Fruit fly (Drosophila melanogaster): ENCODE measurements around the gene COX5A.

The COX5A gene

DNA sequence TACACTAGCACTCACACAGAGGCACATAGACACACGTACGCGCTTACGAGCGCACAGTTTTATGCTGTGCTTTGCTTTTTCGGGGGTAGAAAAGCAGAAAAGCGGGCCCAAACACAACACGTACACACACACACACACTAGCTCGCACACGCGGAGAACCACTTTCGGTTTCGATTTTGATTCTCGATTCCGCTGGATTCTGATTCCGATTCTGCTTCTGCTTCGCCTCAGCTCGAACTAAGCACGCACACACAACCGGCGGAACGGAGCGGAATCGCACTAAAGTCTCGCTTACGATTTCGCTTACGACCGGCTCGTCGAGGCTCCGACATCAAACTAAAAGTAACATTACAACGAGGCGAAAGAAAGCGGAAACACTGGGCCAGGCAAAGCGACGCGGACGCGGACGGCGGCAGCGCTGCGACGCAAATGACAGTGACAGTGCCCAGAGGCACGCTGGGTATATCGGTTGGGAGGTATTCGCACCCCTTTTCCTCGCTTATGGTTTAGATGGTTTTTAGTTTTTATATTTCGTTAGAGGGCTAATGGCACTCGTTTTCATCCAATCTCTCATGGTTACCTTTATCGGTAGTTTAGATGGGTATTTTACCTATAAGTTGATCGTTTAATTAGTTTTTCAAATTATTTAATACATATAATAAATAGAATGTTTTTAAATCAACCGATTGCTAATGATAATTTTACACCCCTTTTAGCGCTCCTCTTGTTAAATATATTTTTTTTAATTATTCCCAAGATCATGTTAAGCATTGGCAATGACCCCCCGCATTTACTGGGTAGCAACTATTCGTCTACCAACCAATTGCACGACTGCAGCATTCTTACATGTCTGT, 40.9 kb upstream of the COX5A start (continued):
- TF ChIP-seq NFAT (GFP tag; IDR thresholded peaks at IDR 0.05) (peak; percentile 25; the same call in 1 of the 2 replicates), Chrac-16 (GFP tag; optimal IDR thresholded peaks at IDR 0.05) (peak; percentile 60), Atf3 (GFP tag; optimal IDR thresholded peaks at IDR 0.05) (no peak)

DNA sequence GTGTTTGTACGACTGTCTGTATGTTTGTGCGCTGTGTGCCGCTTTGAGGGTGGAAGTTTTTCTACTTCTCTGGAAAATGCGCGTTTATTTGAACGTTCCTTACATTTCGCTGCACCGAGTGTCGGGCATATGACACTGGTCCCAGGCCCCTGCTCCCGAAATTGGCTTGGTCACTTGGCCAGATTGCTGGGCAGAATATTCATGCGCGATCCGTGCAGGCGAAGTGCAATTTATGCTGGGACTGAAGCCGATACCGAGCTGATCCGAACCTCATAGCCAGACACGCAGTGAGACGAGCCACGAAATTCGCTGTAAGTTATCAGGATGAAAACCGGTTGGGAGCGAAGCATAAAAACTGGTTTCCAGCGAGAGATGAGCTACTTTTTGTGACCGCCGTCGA, 40.3 kb upstream of the COX5A start:
- no peak for TF ChIP-seq E2f1 (GFP tag; IDR thresholded peaks at IDR 0.05)
- peak; percentile 69 for TF ChIP-seq Ets65A (GFP tag)
- TF ChIP-seq CG15479 (GFP tag; optimal IDR thresholded peaks at IDR 0.05), result peak; percentile 98
- TF ChIP-seq ci (GFP tag; IDR thresholded peaks at IDR 0.05), result peak; percentile 83
- TF ChIP-seq CG16779 (GFP tag; IDR thresholded peaks at IDR 0.05), result 0 out of 2 replicates have a peak, but pooled peaks have one; percentile 35
- peak; percentile 21; the same call in 1 of the 2 replicates for TF ChIP-seq CG14441 (GFP tag; IDR thresholded peaks at IDR 0.05)
- TF ChIP-seq pros (GFP tag; optimal IDR thresholded peaks at IDR 0.05), result peak; percentile 64
- TF ChIP-seq gce (GFP tag; IDR thresholded peaks at IDR 0.05), result peak; percentile 19; the same call in 1 of the 3 replicates
- peak; percentile 57; the same call in 1 of the 2 replicates for TF ChIP-seq Drgx (GFP tag; IDR thresholded peaks at IDR 0.05)
- TF ChIP-seq E2f2 (GFP tag; IDR thresholded peaks at IDR 0.05), result 0 out of 2 replicates have a peak, but pooled peaks have one; percentile 6
- TF ChIP-seq CG4730 (GFP tag; IDR thresholded peaks at IDR 0.05), result 0 out of 2 replicates have a peak, but pooled peaks have one; percentile 5
- TF ChIP-seq ara (GFP tag; IDR thresholded peaks at IDR 0.05), result 0 out of 2 replicates have a peak, but pooled peaks have one; percentile 19
- TF ChIP-seq otp (GFP tag; IDR thresholded peaks at IDR 0.05), result 0 out of 3 replicates have a peak, but pooled peaks have one; percentile 5
- no peak for TF ChIP-seq Doc2 (GFP tag; IDR thresholded peaks at IDR 0.05)
- no peak for TF ChIP-seq ken (GFP tag; IDR thresholded peaks at IDR 0.05)
- TF ChIP-seq Rfx (GFP tag; IDR thresholded peaks at IDR 0.05), result no peak
- 0 out of 2 replicates have a peak, but pooled peaks have one; percentile 14 for TF ChIP-seq CG10959 (GFP tag; IDR thresholded peaks at IDR 0.05)
- no peak for TF ChIP-seq CG17912 (GFP tag; optimal IDR thresholded peaks at IDR 0.05)
- peak; percentile 48; the same call in 1 of the 2 replicates for TF ChIP-seq ttk (GFP tag; IDR thresholded peaks at IDR 0.05)
- TF ChIP-seq amos (GFP tag; IDR thresholded peaks at IDR 0.05; ENCODE audit: partially characterized antibody), result peak; percentile 25; the same call in 1 of the 2 replicates
- no peak for TF ChIP-seq prd (optimal IDR thresholded peaks at IDR 0.05)
- TF ChIP-seq prd (GFP tag; IDR thresholded peaks at IDR 0.05), result peak; percentile 26; the same call in 1 of the 3 replicates
- TF ChIP-seq HLH3B (GFP tag; IDR thresholded peaks at IDR 0.05), result peak; percentile 53
- peak; percentile 40; the same call in 1 of the 3 replicates for TF ChIP-seq CG34422 (GFP tag; IDR thresholded peaks at IDR 0.05)
- TF ChIP-seq CG8290 (GFP tag; optimal IDR thresholded peaks at IDR 0.05), result no peak
- peak in 1 of 2 experiments; percentile 56 for TF ChIP-seq CG8290 (tag; optimal IDR thresholded peaks at IDR 0.05)
- TF ChIP-seq ranshi (GFP tag; IDR thresholded peaks at IDR 0.05), result peak; percentile 53
- peak; percentile 36 for TF ChIP-seq Bgb (GFP tag; IDR thresholded peaks at IDR 0.05; ENCODE audit: partially characterized antibody)
- TF ChIP-seq Oaz (GFP tag; IDR thresholded peaks at IDR 0.05), result no peak
- no peak for TF ChIP-seq CG2202 (tag; optimal IDR thresholded peaks at IDR 0.05)
- TF ChIP-seq sna (GFP tag; IDR thresholded peaks at IDR 0.05; ENCODE audit: partially characterized antibody), result 0 out of 2 replicates have a peak, but pooled peaks have one; percentile 20
- TF ChIP-seq D (optimal IDR thresholded peaks at IDR 0.05), result peak; percentile 88
- TF ChIP-seq D (GFP tag; optimal IDR thresholded peaks at IDR 0.05), result no peak
- peak; percentile 34; the same call in 1 of the 3 replicates for TF ChIP-seq Opbp (GFP tag; IDR thresholded peaks at IDR 0.05; ENCODE audit: partially characterized antibody)
- no peak for TF ChIP-seq BEAF-32 (GFP tag; optimal IDR thresholded peaks at IDR 0.05)
- TF ChIP-seq bbx (GFP tag; IDR thresholded peaks at IDR 0.05; ENCODE audit: partially characterized antibody), result 0 out of 2 replicates have a peak, but pooled peaks have one; percentile 20
- TF ChIP-seq slbo (GFP tag; IDR thresholded peaks at IDR 0.05), result peak; percentile 28; the same call in 1 of the 2 replicates
- peak; percentile 37; the same call in 1 of the 2 replicates for TF ChIP-seq sisA (GFP tag; IDR thresholded peaks at IDR 0.05)
- 0 out of 3 replicates have a peak, but pooled peaks have one; percentile 25 for TF ChIP-seq CG6791 (GFP tag; IDR thresholded peaks at IDR 0.05; ENCODE audit: partially characterized antibody)
- no peak for TF ChIP-seq lov (optimal IDR thresholded peaks at IDR 0.05)
- 0 out of 3 replicates have a peak, but pooled peaks have one; percentile 31 for TF ChIP-seq lov (GFP tag; IDR thresholded peaks at IDR 0.05)
- peak; percentile 70 for TF ChIP-seq Deaf1 (tag; optimal IDR thresholded peaks at IDR 0.05)
- peak; percentile 42 for TF ChIP-seq HLHmδ (GFP tag; optimal IDR thresholded peaks at IDR 0.05)
- no peak for TF ChIP-seq Oli (tag; optimal IDR thresholded peaks at IDR 0.05)

All from whole organism, embryonic.